Fruit fly (Drosophila melanogaster) whole organism: Measurements from ENCODE around the gene Ms.

Experiments
- CG8478 ChIP-seq: fragments of >200 bp; optimal IDR thresholded peaks from 2 replicates; lab custom pipeline; 2018; ENCODE audit warnings: inconsistent platforms
- Dll ChIP-seq: fragments of >200 bp; optimal IDR thresholded peaks from 2 replicates; lab custom pipeline; 2017
- EcR ChIP-seq, 2 experiments: fragments of >200 bp; optimal IDR thresholded peaks; 2 replicates each; lab custom pipeline; 2017; ENCODE audit warnings: missing biosample characterization in 2 of 2, missing genetic modification characterization in 2 of 2, missing genetic modification reagents in 2 of 2
- pan ChIP-seq: fragments of >200 bp; optimal IDR thresholded peaks from 2 replicates; lab custom pipeline; 2017
- psq ChIP-seq: fragments of >200 bp; optimal IDR thresholded peaks from 2 replicates; lab custom pipeline; 2017

Gene Ms

dm6 chr3R:24392207-24392939 lies 51.0 kb downstream of the Ms start, which contains the start of gene CG13616:
TSS of gene CG13616 (plus strand) at chr3R:24392889.
- TF ChIP-seq CG8478 (no peak), pan (lab: Kevin White, UChicago) (no peak), Dll (no peak), psq (lab: Kevin White, UChicago) (no peak), EcR (GFP tag; optimal IDR thresholded peaks at IDR 0.05; lab: Kevin White, UChicago) (no peak)
